Worm (Caenorhabditis elegans) whole organism, early embryonic: ENCODE data around the gene cyp-35A1.

ENCODE experiments used
- B0310.2 ChIP-seq: sonication (generic microtip); optimal IDR thresholded peaks from 2 replicates; lab custom pipeline; 2016; ENCODE audit warnings: mild to moderate bottlenecking, missing genetic modification characterization, missing compliant biosample characterization
- F13C5.2 ChIP-seq: sonication (generic microtip); optimal IDR thresholded peaks from 2 replicates; lab custom pipeline; 2017; ENCODE audit warnings: mild to moderate bottlenecking, missing genetic modification characterization, inconsistent platforms, missing compliant biosample characterization
- aly-1 ChIP-seq: sonication (generic microtip); optimal IDR thresholded peaks from 2 replicates; lab custom pipeline; 2016; ENCODE audit warnings: missing genetic modification characterization, missing compliant biosample characterization
- ama-1 ChIP-seq: fragments of 150-350 bp; optimal IDR thresholded peaks from 2 replicates; lab custom pipeline; 2014
- ceh-13 ChIP-seq: fragments of 200-800 bp; sonication (Bioruptor generic); optimal IDR thresholded peaks from 2 replicates; lab custom pipeline; 2018; ENCODE audit warnings: mild to moderate bottlenecking, missing genetic modification characterization, missing compliant biosample characterization
- ceh-36 ChIP-seq: sonication (generic microtip); optimal IDR thresholded peaks from 2 replicates; lab custom pipeline; 2016; ENCODE audit warnings: missing genetic modification characterization, inconsistent platforms, missing compliant biosample characterization
- ets-7 ChIP-seq: sonication (generic microtip); optimal IDR thresholded peaks from 2 replicates; lab custom pipeline; 2016; ENCODE audit warnings: missing genotype, missing genetic modification characterization, missing compliant biosample characterization
- flt-1 ChIP-seq: fragments of 200-800 bp; sonication (Bioruptor generic); IDR thresholded peaks from 2 replicates; pipeline ENCODE4 v1.3.6; 2022; ENCODE audit warnings: missing genetic modification characterization, missing compliant biosample characterization
- hmbx-1 ChIP-seq: sonication (generic microtip); optimal IDR thresholded peaks from 2 replicates; lab custom pipeline; 2016; ENCODE audit warnings: mild to moderate bottlenecking, missing genetic modification characterization, missing compliant biosample characterization
- hmg-4 ChIP-seq: fragments of 200-800 bp; sonication (Bioruptor generic); optimal IDR thresholded peaks from 2 replicates; lab custom pipeline; 2018; ENCODE audit warnings: mild to moderate bottlenecking, missing genetic modification characterization, missing compliant biosample characterization
- hnd-1 ChIP-seq: sonication (generic microtip); optimal IDR thresholded peaks from 2 replicates; lab custom pipeline; 2016; ENCODE audit warnings: missing genetic modification characterization, missing compliant biosample characterization
- pes-1 ChIP-seq: fragments of 200-800 bp; sonication (Bioruptor generic); IDR thresholded peaks from 2 replicates; pipeline ENCODE4 v1.3.6; 2022; ENCODE audit warnings: missing genetic modification reagents, missing genetic modification characterization, missing compliant biosample characterization
- scrt-1 ChIP-seq: fragments of 200-800 bp; sonication (Bioruptor generic); IDR thresholded peaks from 2 replicates; pipeline ENCODE4 v1.3.6; 2022; ENCODE audit warnings: missing genetic modification characterization, missing compliant biosample characterization
- sea-1 ChIP-seq: fragments of 200-800 bp; sonication (Bioruptor generic); conservative IDR thresholded peaks from 2 replicates; pipeline ENCODE4 v1.3.6; 2022; ENCODE audit warnings: missing genetic modification characterization, missing compliant biosample characterization
- tbx-11 ChIP-seq: fragments of 200-800 bp; sonication (Bioruptor generic); IDR thresholded peaks from 2 replicates; pipeline ENCODE4 v1.3.6; 2022; ENCODE audit warnings: missing genetic modification characterization, missing compliant biosample characterization
- tbx-37 ChIP-seq: fragments of 200-800 bp; sonication (Bioruptor generic); conservative IDR thresholded peaks from 2 replicates; pipeline ENCODE4 v1.3.6; 2022; ENCODE audit warnings: missing genetic modification reagents, missing genetic modification characterization, missing compliant biosample characterization
- tra-4 ChIP-seq: sonication (generic microtip); optimal IDR thresholded peaks from 2 replicates; lab custom pipeline; 2017; ENCODE audit warnings: missing genetic modification characterization, missing compliant biosample characterization

The cyp-35A1 gene

ce11 chrV:7399202-7399601 is 37.6 kb upstream of the cyp-35A1 start, which contains the start of gene gst-41:
Gene gst-41 (minus strand): TSS chrV:7399302.
- TF ChIP-seq sea-1 (GFP tag; lab: Robert Waterston, UW): no peak
- TF ChIP-seq tra-4: no peak
- no peak for TF ChIP-seq ceh-36
- no peak for TF ChIP-seq pes-1 (GFP tag; lab: Robert Waterston, UW)
- no peak for TF ChIP-seq F13C5.2 (tag; lab: Kevin White, UChicago)
- no peak for TF ChIP-seq scrt-1 (GFP tag; lab: Robert Waterston, UW)
- TF ChIP-seq hmbx-1 (tag; lab: Kevin White, UChicago): no peak
- no peak for TF ChIP-seq flt-1 (GFP tag; lab: Robert Waterston, UW)
- TF ChIP-seq tbx-37: no peak

ce11 chrV:7395359-7395758 is 33.8 kb upstream of the cyp-35A1 start, which contains the start of gene srx-9:
Gene srx-9 (minus strand): TSS chrV:7395459.
- TF ChIP-seq ama-1 (no peak), scrt-1 (GFP tag; lab: Robert Waterston, UW) (no peak), tbx-11 (GFP tag; lab: Robert Waterston, UW) (no peak), B0310.2 (tag; lab: Kevin White, UChicago) (no peak), sea-1 (GFP tag; lab: Robert Waterston, UW) (no peak), ceh-36 (no peak), ets-7 (no peak), hmbx-1 (tag; lab: Kevin White, UChicago) (no peak), hnd-1 (tag; lab: Kevin White, UChicago) (no peak), hmg-4 (GFP tag; lab: Kevin White, UChicago) (no peak), pes-1 (GFP tag; lab: Robert Waterston, UW) (no peak), tra-4 (no peak), F13C5.2 (tag; lab: Kevin White, UChicago) (no peak), flt-1 (GFP tag; lab: Robert Waterston, UW) (no peak), ceh-13 (GFP tag; lab: Kevin White, UChicago) (no peak), aly-1 (tag; lab: Kevin White, UChicago) (no peak), tbx-37 (no peak)

DNA sequence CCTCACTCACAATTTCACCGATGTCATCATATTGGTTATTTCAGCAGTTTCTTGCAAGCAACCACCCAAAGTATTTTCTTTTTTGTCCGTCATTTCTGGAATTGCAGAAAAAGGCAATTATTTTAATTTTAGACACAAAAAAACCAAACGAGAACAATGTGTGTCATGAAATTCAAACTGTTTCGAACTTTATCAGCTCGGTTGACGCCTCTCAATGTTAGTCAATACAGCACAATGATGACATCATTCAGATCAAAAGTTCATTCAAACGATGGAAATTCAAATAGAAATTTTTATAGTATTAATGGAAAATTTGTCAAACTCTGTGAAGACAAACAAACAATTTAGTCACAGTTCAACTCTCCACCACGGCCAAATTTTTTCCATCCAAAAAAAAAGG is 30.4 kb upstream of the cyp-35A1 start, which contains the start of gene fbxa-105:
Gene fbxa-105, minus strand, starts transcription at position 97 of the 400 bp plus-strand sequence.
- TF ChIP-seq hmbx-1 (tag; lab: Kevin White, UChicago) (no peak), ets-7 (no peak), F13C5.2 (tag; lab: Kevin White, UChicago) (no peak), pes-1 (GFP tag; lab: Robert Waterston, UW) (no peak), tbx-11 (GFP tag; lab: Robert Waterston, UW) (no peak), aly-1 (tag; lab: Kevin White, UChicago) (no peak), ceh-36 (no peak), hmg-4 (GFP tag; lab: Kevin White, UChicago) (no peak)

DNA sequence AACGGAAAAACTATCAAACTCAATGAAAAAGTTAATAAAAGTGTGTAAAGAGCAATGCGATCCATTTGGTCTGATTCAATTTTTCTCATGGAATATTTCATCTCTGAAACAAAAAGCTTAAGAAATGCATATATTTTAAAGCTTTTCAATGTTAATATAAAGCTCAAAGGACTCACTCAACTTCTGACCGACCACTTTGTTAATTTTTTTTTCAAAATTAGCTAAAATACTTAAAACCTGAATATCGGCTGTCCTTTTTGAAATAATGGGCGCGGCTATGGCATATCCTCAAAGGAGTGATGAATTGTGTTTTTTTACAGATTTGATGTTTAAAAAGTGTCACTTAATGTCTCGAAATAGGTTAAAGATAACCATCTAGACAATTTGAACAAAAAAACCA is 28.2 kb upstream of the cyp-35A1 start, which contains the start of gene C02H6.1:
Gene C02H6.1, minus strand, starts transcription at position 101 of the 400 bp plus-strand sequence.
- TF ChIP-seq tbx-37: no peak
- no peak for TF ChIP-seq aly-1 (tag; lab: Kevin White, UChicago)
- no peak for TF ChIP-seq ceh-13 (GFP tag; lab: Kevin White, UChicago)
- no peak for TF ChIP-seq flt-1 (GFP tag; lab: Robert Waterston, UW)
- no peak for TF ChIP-seq ama-1
- no peak for TF ChIP-seq hnd-1 (tag; lab: Kevin White, UChicago)
- TF ChIP-seq scrt-1 (GFP tag; lab: Robert Waterston, UW): no peak
- no peak for TF ChIP-seq sea-1 (GFP tag; lab: Robert Waterston, UW)
- TF ChIP-seq ceh-36: no peak
- TF ChIP-seq tra-4: no peak
- no peak for TF ChIP-seq F13C5.2 (tag; lab: Kevin White, UChicago)
- TF ChIP-seq ets-7: no peak
- no peak for TF ChIP-seq hmg-4 (GFP tag; lab: Kevin White, UChicago)
- TF ChIP-seq pes-1 (GFP tag; lab: Robert Waterston, UW): no peak
- no peak for TF ChIP-seq B0310.2 (tag; lab: Kevin White, UChicago)
- no peak for TF ChIP-seq hmbx-1 (tag; lab: Kevin White, UChicago)

- TF ChIP-seq tra-4 (no peak), aly-1 (tag; lab: Kevin White, UChicago) (no peak), ceh-13 (GFP tag; lab: Kevin White, UChicago) (no peak), B0310.2 (tag; lab: Kevin White, UChicago) (no peak), tbx-37 (no peak), hnd-1 (tag; lab: Kevin White, UChicago) (no peak), ets-7 (no peak)
Measured at ce11 chrV:7387755-7388154, 26.2 kb upstream of the cyp-35A1 start, which contains the start of gene C02H6.3. Gene C02H6.3 (minus strand): TSS chrV:7387855.

DNA sequence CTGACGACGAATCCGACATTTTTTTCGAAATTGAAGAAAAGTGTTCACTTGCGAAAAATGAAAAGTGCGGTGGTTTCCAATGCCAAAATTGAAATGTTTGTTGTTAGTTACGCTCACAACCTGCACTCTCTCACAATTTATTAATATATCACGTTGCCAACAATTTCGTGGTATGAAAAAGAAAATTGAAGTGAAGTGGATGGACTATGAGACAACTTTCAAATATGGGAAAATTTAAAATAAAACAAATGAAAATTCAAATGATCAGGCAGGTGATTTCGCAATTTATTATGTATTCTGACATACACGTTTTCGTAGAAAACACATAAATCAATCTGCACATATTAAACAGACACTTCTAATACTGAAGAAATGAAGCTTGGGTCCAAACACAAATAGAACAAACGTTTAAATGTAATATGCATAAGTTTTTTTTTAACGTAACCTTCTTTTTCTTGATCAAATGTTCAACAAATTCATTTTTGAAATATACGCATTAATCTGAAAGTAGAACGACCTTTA is 24.5 kb upstream of the cyp-35A1 start, which contains the start of gene srp-6:
Gene srp-6, minus strand, starts transcription at position 51 of the 522 bp plus-strand sequence.
- TF ChIP-seq ama-1 (no peak), tbx-37 (no peak), tbx-11 (GFP tag; lab: Robert Waterston, UW) (no peak), ceh-36 (no peak), ets-7 (no peak)

DNA sequence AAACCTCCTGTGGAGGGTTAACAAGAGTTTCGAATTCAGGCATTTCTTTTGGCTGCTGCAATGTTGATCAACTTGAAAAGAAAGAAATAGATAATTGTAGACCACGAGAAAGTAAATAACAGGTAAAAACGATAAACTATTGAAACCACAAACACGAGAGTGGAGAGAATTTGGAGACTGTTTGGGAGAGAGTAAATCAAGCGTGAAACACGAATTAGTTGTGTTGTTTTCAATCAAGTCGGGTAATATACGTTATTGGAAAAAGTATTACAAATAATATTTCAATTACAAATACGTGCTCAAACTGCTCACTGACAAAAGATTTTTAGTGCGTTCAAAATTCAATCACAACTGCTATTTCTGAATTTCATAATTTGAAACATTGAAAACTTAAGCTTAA is 19.4 kb upstream of the cyp-35A1 start, which contains the start of gene C03G6.17:
Gene C03G6.17, minus strand, starts transcription at position 101 of the 400 bp plus-strand sequence.
- TF ChIP-seq hmg-4 (GFP tag; lab: Kevin White, UChicago) (no peak), sea-1 (GFP tag; lab: Robert Waterston, UW) (no peak), aly-1 (tag; lab: Kevin White, UChicago) (no peak), scrt-1 (GFP tag; lab: Robert Waterston, UW) (no peak), ets-7 (no peak), hnd-1 (tag; lab: Kevin White, UChicago) (no peak), flt-1 (GFP tag; lab: Robert Waterston, UW) (no peak), tbx-11 (GFP tag; lab: Robert Waterston, UW) (no peak), hmbx-1 (tag; lab: Kevin White, UChicago) (no peak), ceh-36 (no peak), F13C5.2 (tag; lab: Kevin White, UChicago) (no peak), ama-1 (no peak), B0310.2 (tag; lab: Kevin White, UChicago) (no peak)
